Fruit fly (Drosophila melanogaster) whole organism, embryonic: Measurements from ENCODE around the gene CG45072.

Experiments used
- CG12659 ChIP-seq: fragments of 200-800 bp; sonication (Bioruptor generic); optimal IDR thresholded peaks from 3 replicates; lab custom pipeline; 2017; ENCODE audit warnings: mild to moderate bottlenecking, missing biosample characterization, missing genetic modification reagents, missing genetic modification characterization
- CG17186 ChIP-seq: fragments of 200-800 bp; sonication (Bioruptor generic); optimal IDR thresholded peaks from 3 replicates; lab custom pipeline; 2017; ENCODE audit warnings: missing biosample characterization, missing genetic modification reagents, missing genetic modification characterization
- CG17802 ChIP-seq: fragments of 200-800 bp; sonication (Bioruptor generic); optimal IDR thresholded peaks from 2 replicates; lab custom pipeline; 2018; ENCODE audit warnings: missing biosample characterization, mild to moderate bottlenecking, missing genetic modification characterization, moderate library complexity
- CkIIα-i1 ChIP-seq: fragments of 200-800 bp; sonication (Bioruptor generic); IDR thresholded peaks from 2 replicates; pipeline ENCODE4 v1.3.6; 2022; ENCODE audit warnings: missing biosample characterization, missing genetic modification characterization
- Ets65A ChIP-seq: fragments of 200-800 bp; sonication (Bioruptor generic); peaks from one replicate; lab custom pipeline; 2016; ENCODE audit warnings: missing biosample characterization, missing genetic modification characterization
- Sry-β ChIP-seq: fragments of 200-800 bp; sonication (Bioruptor generic); optimal IDR thresholded peaks from 2 replicates; lab custom pipeline; 2018; ENCODE audit warnings: missing biosample characterization, mild to moderate bottlenecking, missing genetic modification characterization, moderate library complexity
- en ChIP-seq: fragments of 200-800 bp; sonication (Bioruptor generic); optimal IDR thresholded peaks from 2 replicates; lab custom pipeline; 2016; ENCODE audit warnings: missing biosample characterization, missing genetic modification characterization
- ftz-f1 ChIP-seq: fragments of 200-800 bp; sonication (Bioruptor generic); optimal IDR thresholded peaks from 2 replicates; lab custom pipeline; 2016; ENCODE audit warnings: missing biosample characterization, missing genetic modification characterization
- h ChIP-seq: fragments of >200 bp; optimal IDR thresholded peaks from 2 replicates; lab custom pipeline; 2017
- nau ChIP-seq: fragments of 200-800 bp; sonication (Bioruptor generic); optimal IDR thresholded peaks from 3 replicates; lab custom pipeline; 2017; ENCODE audit warnings: missing biosample characterization, mild to moderate bottlenecking, missing genetic modification characterization, missing genetic modification reagents
- salm ChIP-seq: fragments of 200-800 bp; sonication (Bioruptor generic); optimal IDR thresholded peaks from 2 replicates; lab custom pipeline; 2018; ENCODE audit warnings: missing biosample characterization, mild to moderate bottlenecking, missing genetic modification characterization
- sc ChIP-seq, 3 experiments: fragments of >200 bp in 2 of 3; fragments of 200-800 bp in 1 of 3; sonication (Bioruptor generic) in 1 of 3; optimal IDR thresholded peaks; 2 replicates in 2 of 3; 3 replicates in 1 of 3; lab custom pipeline; 2017; ENCODE audit warnings: mild to moderate bottlenecking in 1 of 3, missing biosample characterization in 1 of 3, missing genetic modification characterization in 1 of 3, missing genetic modification reagents in 1 of 3
- sr ChIP-seq: fragments of 200-800 bp; sonication (Bioruptor generic); IDR thresholded peaks from 3 replicates; pipeline ENCODE4 v1.3.6; 2022; ENCODE audit warnings: missing biosample characterization, missing genetic modification characterization
- zfh2 ChIP-seq: fragments of 200-800 bp; sonication (Bioruptor generic); optimal IDR thresholded peaks from 2 replicates; lab custom pipeline; 2016; ENCODE audit warnings: missing biosample characterization, missing genetic modification characterization

DNA sequence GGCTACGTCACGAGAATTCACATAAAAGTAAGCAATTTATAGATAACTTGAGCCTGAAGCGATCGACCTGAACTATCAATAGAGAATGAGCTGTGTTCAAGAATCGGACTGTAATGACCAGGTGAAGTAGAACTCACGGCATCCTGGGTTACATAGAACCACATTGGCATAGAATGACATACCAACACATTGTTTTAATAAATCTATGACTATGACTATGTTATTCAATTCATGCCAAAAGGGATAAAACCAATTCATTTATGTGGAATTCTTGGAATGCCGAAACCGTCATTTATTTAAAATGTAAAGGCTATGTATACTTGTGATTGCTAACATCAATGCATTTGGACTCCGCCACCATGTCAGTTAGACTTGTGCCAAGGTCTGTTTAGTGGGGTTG, 6.0 kb upstream of the CG45072 start, which contains the start of gene Ppi1:
- TF ChIP-seq Sry-β, result no peak
- no peak for TF ChIP-seq en
- no peak for TF ChIP-seq CkIIα-i1
- no peak for TF ChIP-seq sc (optimal IDR thresholded peaks at IDR 0.05; lab: Kevin White, UChicago)
- TF ChIP-seq sc (GFP tag; optimal IDR thresholded peaks at IDR 0.05; lab: Kevin White, UChicago), result no peak
- no peak for TF ChIP-seq CG17802 (tag; lab: Kevin White, UChicago)
- no peak for TF ChIP-seq zfh2
- TF ChIP-seq sr (GFP tag; lab: Robert Waterston, UW), result no peak
- TF ChIP-seq nau, result no peak
- no peak for TF ChIP-seq CG17186 (GFP tag; lab: Kevin White, UChicago)
- TF ChIP-seq CG12659 (GFP tag; lab: Kevin White, UChicago), result no peak
- TF ChIP-seq ftz-f1 (GFP tag; lab: Kevin White, UChicago), result no peak
- TF ChIP-seq h (lab: Kevin White, UChicago), result no peak
- TF ChIP-seq salm (tag; lab: Kevin White, UChicago), result no peak
- no peak for TF ChIP-seq Ets65A (GFP tag; lab: Kevin White, UChicago)
